Worm (Caenorhabditis elegans) whole organism, mixed stage, embryonic: ENCODE data around the gene daf-6.

ENCODE experiments used
- M03D4.4 ChIP-seq: sonication (generic microtip); optimal IDR thresholded peaks from 2 replicates; lab custom pipeline; 2017; ENCODE audit warnings: mild to moderate bottlenecking, missing genetic modification characterization, missing compliant biosample characterization
- bed-3 ChIP-seq: fragments of 200-800 bp; sonication (Bioruptor generic); optimal IDR thresholded peaks from 3 replicates; lab custom pipeline; 2018; ENCODE audit warnings: mild to moderate bottlenecking, missing genetic modification characterization, moderate library complexity, missing compliant biosample characterization
- blmp-1 ChIP-seq: fragments of 150-350 bp; optimal IDR thresholded peaks from 2 replicates; lab custom pipeline; 2014; ENCODE audit warnings: missing biosample characterization, missing genetic modification characterization
- ceh-39 ChIP-seq: fragments of 150-350 bp; optimal IDR thresholded peaks from 2 replicates; lab custom pipeline; 2014; ENCODE audit warnings: missing biosample characterization, missing genetic modification characterization
- ceh-43 ChIP-seq: fragments of 200-800 bp; sonication (Bioruptor generic); optimal IDR thresholded peaks from 2 replicates; lab custom pipeline; 2018; ENCODE audit warnings: mild to moderate bottlenecking, missing genetic modification characterization, moderate library complexity, missing compliant biosample characterization
- ceh-83 ChIP-seq: fragments of 200-800 bp; sonication (Bioruptor generic); optimal IDR thresholded peaks from 2 replicates; lab custom pipeline; 2018; ENCODE audit warnings: mild to moderate bottlenecking, missing genetic modification characterization, missing compliant biosample characterization
- ces-1 ChIP-seq: fragments of 150-350 bp; optimal IDR thresholded peaks from 2 replicates; lab custom pipeline; 2014; ENCODE audit warnings: missing biosample characterization, missing genetic modification reagents, missing genetic modification characterization
- cnd-1 ChIP-seq: fragments of 200-800 bp; sonication (Bioruptor generic); optimal IDR thresholded peaks from 2 replicates; lab custom pipeline; 2018; ENCODE audit warnings: mild to moderate bottlenecking, missing genetic modification characterization, missing compliant biosample characterization
- drap-1 ChIP-seq: fragments of 200-800 bp; sonication (Bioruptor generic); optimal IDR thresholded peaks from 3 replicates; lab custom pipeline; 2018; ENCODE audit warnings: mild to moderate bottlenecking, missing genetic modification characterization, missing compliant biosample characterization
- elt-1 ChIP-seq: sonication (generic microtip); optimal IDR thresholded peaks from 2 replicates; lab custom pipeline; 2017; ENCODE audit warnings: missing genetic modification characterization, mild to moderate bottlenecking, missing compliant biosample characterization, antibody characterized with exemption, moderate library complexity, borderline replicate concordance; ENCODE audit not compliant: insufficient read depth
- elt-3 ChIP-seq: fragments of 150-350 bp; optimal IDR thresholded peaks from 2 replicates; lab custom pipeline; 2014; ENCODE audit warnings: missing biosample characterization, missing genetic modification characterization
- flh-1 ChIP-seq: fragments of 200-800 bp; sonication (Bioruptor generic); optimal IDR thresholded peaks from 2 replicates; lab custom pipeline; 2018; ENCODE audit warnings: mild to moderate bottlenecking, missing genetic modification characterization, moderate library complexity, missing compliant biosample characterization
- ham-2 ChIP-seq: fragments of 200-800 bp; sonication (Bioruptor generic); optimal IDR thresholded peaks from 2 replicates; lab custom pipeline; 2018; ENCODE audit warnings: mild to moderate bottlenecking, missing genetic modification characterization, missing compliant biosample characterization
- hlh-1 ChIP-seq: fragments of 150-350 bp; optimal IDR thresholded peaks from 2 replicates; lab custom pipeline; 2014; ENCODE audit warnings: missing biosample characterization, missing genetic modification reagents, missing genetic modification characterization
- lin-32 ChIP-seq: fragments of 200-800 bp; sonication (Bioruptor generic); optimal IDR thresholded peaks from 2 replicates; lab custom pipeline; 2018; ENCODE audit warnings: mild to moderate bottlenecking, missing genetic modification characterization, missing compliant biosample characterization
- lsy-2 ChIP-seq: fragments of 150-350 bp; optimal IDR thresholded peaks from 2 replicates; lab custom pipeline; 2014; ENCODE audit warnings: missing biosample characterization, missing genetic modification characterization
- mab-5 ChIP-seq: fragments of 150-350 bp; optimal IDR thresholded peaks from 2 replicates; lab custom pipeline; 2014; ENCODE audit warnings: missing biosample characterization, missing genetic modification characterization
- mep-1 ChIP-seq: fragments of 150-350 bp; optimal IDR thresholded peaks from 2 replicates; lab custom pipeline; 2017; ENCODE audit warnings: missing biosample characterization, missing genetic modification reagents, missing genetic modification characterization, inconsistent platforms
- nhr-12 ChIP-seq: fragments of 150-350 bp; optimal IDR thresholded peaks from 2 replicates; lab custom pipeline; 2014; ENCODE audit warnings: missing biosample characterization, missing genetic modification characterization
- nhr-2 ChIP-seq: fragments of 150-350 bp; optimal IDR thresholded peaks from 2 replicates; lab custom pipeline; 2014; ENCODE audit warnings: missing biosample characterization, missing genetic modification characterization
- nhr-237 ChIP-seq: fragments of 150-350 bp; optimal IDR thresholded peaks from 2 replicates; lab custom pipeline; 2014; ENCODE audit warnings: missing biosample characterization, missing genetic modification characterization
- nhr-76 ChIP-seq: sonication (generic microtip); optimal IDR thresholded peaks from 2 replicates; lab custom pipeline; 2017; ENCODE audit warnings: missing biosample characterization, missing genetic modification characterization
- pha-4 ChIP-seq: fragments of 150-350 bp; optimal IDR thresholded peaks from 2 replicates; lab custom pipeline; 2018; ENCODE audit warnings: missing biosample characterization, missing genetic modification reagents, missing genetic modification characterization
- sem-2 ChIP-seq: fragments of 200-800 bp; sonication (Bioruptor generic); optimal IDR thresholded peaks from 2 replicates; lab custom pipeline; 2018; ENCODE audit warnings: mild to moderate bottlenecking, missing genetic modification characterization, missing compliant biosample characterization
- snpc-4 ChIP-seq: fragments of 150-350 bp; optimal IDR thresholded peaks from 2 replicates; lab custom pipeline; 2014; ENCODE audit warnings: missing biosample characterization, missing genetic modification characterization
- unc-120 ChIP-seq: sonication (generic microtip); optimal IDR thresholded peaks from 2 replicates; lab custom pipeline; 2017; ENCODE audit warnings: missing genetic modification characterization, missing compliant biosample characterization; ENCODE audit not compliant: poor library complexity, severe bottlenecking
- unc-39 ChIP-seq: fragments of 150-350 bp; optimal IDR thresholded peaks from 2 replicates; lab custom pipeline; 2014; ENCODE audit warnings: missing biosample characterization, missing genetic modification characterization
- unc-62 ChIP-seq: fragments of 150-350 bp; optimal IDR thresholded peaks from 2 replicates; lab custom pipeline; 2014; ENCODE audit warnings: missing biosample characterization, missing genetic modification reagents, missing genetic modification characterization
- zip-8 ChIP-seq: fragments of 150-350 bp; optimal IDR thresholded peaks from 2 replicates; lab custom pipeline; 2014; ENCODE audit warnings: missing biosample characterization, missing genetic modification characterization
- ztf-11 ChIP-seq: fragments of 150-350 bp; optimal IDR thresholded peaks from 2 replicates; lab custom pipeline; 2014; ENCODE audit warnings: missing biosample characterization, missing genetic modification characterization

Gene daf-6

ce11 chrX:14888188-14888587, at the start of gene daf-6:
Gene daf-6 (plus strand): TSS chrX:14888488.
- TF ChIP-seq mep-1 (tag; lab: Kevin White, UChicago) (no peak), nhr-76 (tag; lab: Kevin White, UChicago) (no peak), ztf-11 (tag; lab: Kevin White, UChicago) (no peak)

DNA sequence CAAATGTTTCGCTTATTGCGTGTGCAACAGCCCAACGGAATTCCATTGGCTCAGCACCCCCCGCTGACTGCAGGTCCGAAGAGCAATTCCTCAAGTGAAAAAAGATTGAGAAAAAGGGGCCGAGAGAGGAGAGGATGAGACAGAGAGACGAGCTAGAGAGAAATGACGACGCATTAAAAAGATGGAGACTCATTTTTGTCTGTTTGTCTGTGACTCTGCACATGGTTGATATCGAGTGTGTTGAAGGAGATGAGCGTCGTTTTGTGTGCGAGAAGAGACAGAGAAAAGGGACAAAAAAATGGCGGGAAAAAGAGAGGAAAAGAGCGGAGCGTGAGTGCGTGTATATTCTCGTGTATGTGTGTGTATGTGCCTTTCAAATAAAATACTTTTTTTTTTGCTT, 47.3 kb upstream of the daf-6 start:
- TF ChIP-seq lsy-2 (tag; lab: Kevin White, UChicago) (peak; percentile 59), bed-3 (no peak), ceh-39 (peak; percentile 88), hlh-1 (tag; lab: Kevin White, UChicago) (peak; percentile 61), drap-1 (GFP tag; lab: Kevin White, UChicago) (peak; percentile 16), ces-1 (GFP tag; lab: Kevin White, UChicago) (peak; percentile 90), lin-32 (GFP tag; lab: Kevin White, UChicago) (no peak), sem-2 (no peak), nhr-12 (tag; lab: Kevin White, UChicago) (no peak), mab-5 (tag; lab: Kevin White, UChicago) (peak; percentile 66), unc-120 (peak; percentile 78), cnd-1 (peak; percentile 30), mep-1 (tag; lab: Kevin White, UChicago) (peak; percentile 91), pha-4 (tag; lab: Kevin White, UChicago) (peak; percentile 86), ztf-11 (tag; lab: Kevin White, UChicago) (no peak), unc-62 (GFP tag; lab: Kevin White, UChicago) (peak; percentile 91), nhr-237 (tag; lab: Kevin White, UChicago) (peak; percentile 86)

- TF ChIP-seq ceh-83 (GFP tag; lab: Kevin White, UChicago) (no peak), nhr-12 (tag; lab: Kevin White, UChicago) (no peak), ham-2 (GFP tag; lab: Kevin White, UChicago) (no peak), zip-8 (tag; lab: Kevin White, UChicago) (no peak), cnd-1 (no peak), ces-1 (GFP tag; lab: Kevin White, UChicago) (no peak), lin-32 (GFP tag; lab: Kevin White, UChicago) (no peak), hlh-1 (tag; lab: Kevin White, UChicago) (no peak), mep-1 (tag; lab: Kevin White, UChicago) (no peak)
Measured at ce11 chrX:14842846-14843369, 45.4 kb upstream of the daf-6 start.

DNA sequence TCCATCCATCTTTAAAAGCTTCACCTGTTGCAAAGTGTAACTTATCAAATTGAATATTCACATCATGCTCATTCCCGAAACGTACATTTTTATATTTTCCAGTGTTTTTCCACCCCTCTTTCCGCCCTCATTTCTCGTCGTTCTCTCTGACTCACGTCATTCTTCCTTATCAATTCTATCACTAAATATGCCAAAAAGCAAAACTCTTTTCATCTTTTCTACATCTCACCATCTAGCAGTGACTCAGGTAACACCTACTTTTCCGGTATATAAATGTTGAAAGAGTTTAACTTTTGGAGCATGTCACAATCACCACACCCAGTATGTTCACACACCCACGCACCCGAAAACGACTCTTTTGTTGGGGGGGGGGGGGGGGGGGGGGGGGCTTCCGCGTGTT, 43.8 kb upstream of the daf-6 start:
- TF ChIP-seq nhr-2 (tag; lab: Kevin White, UChicago) (no peak), mab-5 (tag; lab: Kevin White, UChicago) (no peak), drap-1 (GFP tag; lab: Kevin White, UChicago) (no peak), nhr-76 (tag; lab: Kevin White, UChicago) (no peak), unc-39 (tag; lab: Kevin White, UChicago) (no peak), snpc-4 (tag; lab: Kevin White, UChicago) (no peak), lin-32 (GFP tag; lab: Kevin White, UChicago) (no peak), ceh-43 (GFP tag; lab: Kevin White, UChicago) (no peak), hlh-1 (tag; lab: Kevin White, UChicago) (no peak), blmp-1 (tag; lab: Kevin White, UChicago) (no peak), nhr-12 (tag; lab: Kevin White, UChicago) (no peak), elt-1 (tag; lab: Kevin White, UChicago) (no peak), cnd-1 (no peak), nhr-237 (tag; lab: Kevin White, UChicago) (no peak), pha-4 (tag; lab: Kevin White, UChicago) (no peak), sem-2 (no peak), M03D4.4 (tag; lab: Kevin White, UChicago) (no peak), ztf-11 (tag; lab: Kevin White, UChicago) (no peak), elt-3 (no peak), ceh-83 (GFP tag; lab: Kevin White, UChicago) (no peak)

- TF ChIP-seq hlh-1 (tag; lab: Kevin White, UChicago) = no peak
- TF ChIP-seq nhr-2 (tag; lab: Kevin White, UChicago) = no peak
- TF ChIP-seq pha-4 (tag; lab: Kevin White, UChicago) = no peak
- no peak for TF ChIP-seq flh-1
- no peak for TF ChIP-seq mep-1 (tag; lab: Kevin White, UChicago)
- TF ChIP-seq sem-2 = no peak
- no peak for TF ChIP-seq unc-62 (GFP tag; lab: Kevin White, UChicago)
- no peak for TF ChIP-seq nhr-237 (tag; lab: Kevin White, UChicago)
Measured at ce11 chrX:14845637-14846036, 42.7 kb upstream of the daf-6 start, which contains the start of gene egrh-1. Gene egrh-1 (plus strand): TSS chrX:14845937.
